Worm (Caenorhabditis elegans) whole organism, L1 larva: Measurements from ENCODE around the gene algn-7.

ENCODE experiments used
- nhr-20 ChIP-seq: sonication (generic microtip); optimal IDR thresholded peaks from 2 replicates; lab custom pipeline; 2016; ENCODE audit warnings: mild to moderate bottlenecking, missing genetic modification characterization, missing compliant biosample characterization
- pag-3 ChIP-seq: sonication (generic microtip); optimal IDR thresholded peaks from 2 replicates; lab custom pipeline; 2017; ENCODE audit warnings: missing genetic modification characterization, mild to moderate bottlenecking, missing compliant biosample characterization, antibody characterized with exemption, borderline replicate concordance; ENCODE audit not compliant: insufficient read depth

DNA sequence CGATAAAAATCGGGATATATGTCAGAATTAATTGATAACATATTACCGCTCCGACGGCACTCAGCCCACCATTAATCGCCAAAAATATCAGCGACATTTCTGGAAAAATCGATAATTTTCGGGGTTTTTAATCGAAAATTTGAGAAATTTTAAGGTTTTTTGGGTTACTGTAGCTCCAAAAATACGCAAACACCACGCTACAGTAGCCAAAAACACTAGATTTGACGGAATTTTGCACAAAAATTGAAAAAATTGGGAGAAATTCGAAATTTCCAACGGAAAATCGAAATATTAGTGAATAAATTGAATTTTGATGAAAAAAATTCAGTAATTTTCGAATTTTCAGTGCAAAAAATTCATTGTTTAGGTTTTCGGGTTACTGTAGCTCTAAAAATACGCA lies at the start of gene algn-7:
- TF ChIP-seq pag-3 (tag; lab: Kevin White, UChicago) = no peak
- TF ChIP-seq nhr-20 (tag; lab: Kevin White, UChicago) = no peak
